Worm (Caenorhabditis elegans): ENCODE data around the gene frpr-21.

frpr-21 gene

DNA sequence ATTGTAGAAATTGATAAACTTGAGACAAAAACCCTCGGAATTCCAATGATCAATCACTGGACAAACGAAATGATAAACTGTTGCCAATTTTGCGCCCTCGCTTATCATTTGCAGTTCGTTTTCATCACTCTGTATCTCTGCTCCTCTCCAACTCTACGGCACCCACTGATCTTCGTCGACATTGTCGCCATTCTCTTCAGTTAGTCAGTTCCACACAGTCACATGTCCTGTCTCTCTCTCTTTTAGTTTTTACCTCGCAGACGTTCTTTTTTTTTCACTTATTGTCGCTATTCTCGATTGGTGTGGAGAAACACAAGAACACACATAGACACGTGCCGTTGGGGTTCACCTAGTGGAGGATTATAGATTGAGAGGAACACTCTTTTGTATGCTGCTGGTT lies 32.8 kb downstream of the frpr-21 start (continued):
- TF ChIP-seq gei-17 (GFP tag; optimal IDR thresholded peaks at IDR 0.05) (peak; percentile 6), Y56A3A.18 (GFP tag; IDR thresholded peaks at IDR 0.05) (no peak), B0336.3 (GFP tag; IDR thresholded peaks at IDR 0.05) (peak; percentile 49; the same call in 1 of the 2 replicates), lag-1 (GFP tag; IDR thresholded peaks at IDR 0.05) (no peak), ZK185.1 (tag; optimal IDR thresholded peaks at IDR 0.05; ENCODE audit: poor library complexity, severe bottlenecking) (peak; percentile 56), tbp1 (GFP tag; optimal IDR thresholded peaks at IDR 0.05) (peak; percentile 18), unc-62 (GFP tag; optimal IDR thresholded peaks at IDR 0.05) (peak; percentile 25), T07F8.4 (tag; optimal IDR thresholded peaks at IDR 0.05) (no peak), nfyb-1 (GFP tag; IDR thresholded peaks at IDR 0.05) (peak; percentile 75; the same call in 1 of the 2 replicates), D2030.7 (GFP tag; IDR thresholded peaks at IDR 0.05) (no peak), snpc-3.4 (tag; optimal IDR thresholded peaks at IDR 0.05) (no peak), madf-8 (GFP tag; conservative IDR thresholded peaks at IDR 0.05) (no peak), madf-10 (tag; optimal IDR thresholded peaks at IDR 0.05) (peak; percentile 52), lsl-1 (GFP tag; optimal IDR thresholded peaks at IDR 0.05) (no peak), unc-130 (GFP tag; optimal IDR thresholded peaks at IDR 0.05) (no peak), dpl-1 (GFP tag; optimal IDR thresholded peaks at IDR 0.05) (no peak), lin-40 (tag; optimal IDR thresholded peaks at IDR 0.05) (peak; percentile 75), ceh-79 (tag; optimal IDR thresholded peaks at IDR 0.05) (no peak), K11D2.4 (GFP tag; IDR thresholded peaks at IDR 0.05) (peak; percentile 77)

- no peak for TF ChIP-seq Y56A3A.18 (GFP tag; IDR thresholded peaks at IDR 0.05)
- peak; percentile 23 for TF ChIP-seq ZK185.1 (tag; optimal IDR thresholded peaks at IDR 0.05; ENCODE audit: poor library complexity, severe bottlenecking)
- 0 out of 2 replicates have a peak, but pooled peaks have one; percentile 59 for TF ChIP-seq ztf-28 (GFP tag; IDR thresholded peaks at IDR 0.05)
- TF ChIP-seq F37B4.10 (GFP tag; IDR thresholded peaks at IDR 0.05): no peak
- no peak for TF ChIP-seq lir-1 (GFP tag; conservative IDR thresholded peaks at IDR 0.05)
- TF ChIP-seq attf-3 (GFP tag; conservative IDR thresholded peaks at IDR 0.05): peak; percentile 56; the same call in 1 of the 2 replicates
- no peak for TF ChIP-seq hsf-1 (GFP tag; IDR thresholded peaks at IDR 0.05)
- no peak for TF ChIP-seq Y95B8A.8 (GFP tag; IDR thresholded peaks at IDR 0.05)
- TF ChIP-seq B0019.2 (GFP tag; conservative IDR thresholded peaks at IDR 0.05): peak; percentile 72
- no peak for TF ChIP-seq lin-26 (GFP tag; IDR thresholded peaks at IDR 0.05)
- no peak for TF ChIP-seq xnd-1 (tag; optimal IDR thresholded peaks at IDR 0.05)
- TF ChIP-seq sptf-2 (GFP tag; optimal IDR thresholded peaks at IDR 0.05): no peak
- peak; percentile 82 for TF ChIP-seq attf-5 (GFP tag; optimal IDR thresholded peaks at IDR 0.05)
- TF ChIP-seq snpc-4 (GFP tag; optimal IDR thresholded peaks at IDR 0.05): no peak
- peak in 3 of 4 experiments; percentile 30 to 49 (median 43) for TF ChIP-seq snpc-4 (tag; optimal IDR thresholded peaks at IDR 0.05)
- TF ChIP-seq ztf-22 (GFP tag; optimal IDR thresholded peaks at IDR 0.05): no peak
- 0 out of 2 replicates have a peak, but pooled peaks have one; percentile 7 for TF ChIP-seq egl-44 (GFP tag; IDR thresholded peaks at IDR 0.05)
- no peak for TF ChIP-seq ceh-91 (GFP tag; IDR thresholded peaks at IDR 0.05)
- TF ChIP-seq athp-1 (tag; optimal IDR thresholded peaks at IDR 0.05): peak; percentile 67
- no peak for TF ChIP-seq hmg-20 (GFP tag; IDR thresholded peaks at IDR 0.05)
- no peak for TF ChIP-seq aptf-3 (GFP tag; IDR thresholded peaks at IDR 0.05)
- no peak for TF ChIP-seq nfya-2 (GFP tag; IDR thresholded peaks at IDR 0.05)
- TF ChIP-seq somi-1 (GFP tag; optimal IDR thresholded peaks at IDR 0.05): no peak
- TF ChIP-seq hlh-12 (tag; optimal IDR thresholded peaks at IDR 0.05): no peak
- peak; percentile 23; the same call in 1 of the 2 replicates for TF ChIP-seq pbrm-1 (GFP tag; IDR thresholded peaks at IDR 0.05)
- TF ChIP-seq madf-10 (tag; optimal IDR thresholded peaks at IDR 0.05): peak; percentile 46
- peak; percentile 22 for TF ChIP-seq dpl-1 (GFP tag; optimal IDR thresholded peaks at IDR 0.05)
- no peak for TF ChIP-seq F52B5.7 (tag; optimal IDR thresholded peaks at IDR 0.05)
- TF ChIP-seq B0035.1 (tag; optimal IDR thresholded peaks at IDR 0.05): peak; percentile 11
- no peak; the same call in 1 of the 2 replicates for TF ChIP-seq rcor-1 (GFP tag; IDR thresholded peaks at IDR 0.05)
- no peak for TF ChIP-seq lag-1 (GFP tag; IDR thresholded peaks at IDR 0.05)
- TF ChIP-seq ceh-27 (GFP tag; optimal IDR thresholded peaks at IDR 0.05): peak; percentile 0
- TF ChIP-seq lin-35 (GFP tag; optimal IDR thresholded peaks at IDR 0.05): peak in 1 of 3 experiments; percentile 80
Measured at ce11 chrII:10388041-10388706, 33.7 kb downstream of the frpr-21 start.

All from whole organism, young adult.